Worm (Caenorhabditis elegans): ENCODE measurements around the gene Y71H2B.8.
A peak's percentile ranks its signal among the peaks of the same experiment; 100 is the strongest.

DNA sequence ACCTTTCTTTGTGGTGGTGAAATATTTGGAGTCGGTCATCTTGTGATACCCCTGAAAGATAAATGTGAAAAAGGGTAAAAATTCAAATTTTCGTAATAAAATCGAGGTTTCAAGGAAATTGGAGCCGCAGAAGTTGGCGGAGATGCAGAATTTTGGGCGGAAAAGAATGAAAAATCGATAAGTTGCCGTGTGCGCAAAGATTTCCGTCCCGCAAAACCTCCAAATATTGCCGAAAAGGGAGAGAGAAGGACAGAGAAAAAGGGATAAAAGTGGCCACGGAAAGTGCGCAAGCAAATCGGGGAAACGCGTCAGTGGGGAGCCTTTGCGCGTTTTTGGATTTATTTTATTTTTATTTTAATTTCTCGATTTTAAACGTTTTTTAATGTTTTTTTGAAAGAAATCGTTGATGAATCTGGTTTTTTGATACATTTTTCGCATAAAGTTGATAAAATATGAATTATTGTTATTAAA is 17.9 kb downstream of the Y71H2B.8 start, which contains the start of gene apb-1:
- peak; percentile 87 for TF ChIP-seq him-1 (tag; optimal IDR thresholded peaks at IDR 0.05)
- TF ChIP-seq dao-5 (tag; optimal IDR thresholded peaks at IDR 0.05): no peak
- peak; percentile 94 for TF ChIP-seq W03F9.2 (tag; optimal IDR thresholded peaks at IDR 0.05)

Data from whole organism, L4/young adult.